Fruit fly (Drosophila melanogaster) whole organism, embryonic: Measurements from ENCODE around the gene Ca-Ma2d.

Source experiments
- Aef1 ChIP-seq: fragments of 200-800 bp; sonication (Bioruptor generic); IDR thresholded peaks from 3 replicates; pipeline ENCODE4 v1.3.6; 2022; ENCODE audit warnings: missing biosample characterization, missing genetic modification characterization
- Awh ChIP-seq: fragments of 200-800 bp; sonication (Bioruptor generic); IDR thresholded peaks from 2 replicates; pipeline ENCODE4, ENCODE4 v1.3.6; 2022; ENCODE audit warnings: missing biosample characterization, missing genetic modification characterization
- CG10147 ChIP-seq: fragments of 200-800 bp; sonication (Bioruptor generic); optimal IDR thresholded peaks from 2 replicates; lab custom pipeline; 2019; ENCODE audit warnings: missing biosample characterization, mild to moderate bottlenecking, missing genetic modification characterization, moderate library complexity
- CG10274 ChIP-seq: fragments of 200-800 bp; sonication (Bioruptor generic); optimal IDR thresholded peaks from 3 replicates; lab custom pipeline; 2017; ENCODE audit warnings: missing biosample characterization, mild to moderate bottlenecking, missing genetic modification characterization
- CG10321 ChIP-seq: fragments of 200-800 bp; sonication (Bioruptor generic); IDR thresholded peaks from 2 replicates; pipeline ENCODE4 v1.3.6; 2022; ENCODE audit warnings: missing biosample characterization, missing genetic modification characterization
- CG11085 ChIP-seq: fragments of 200-800 bp; sonication (Bioruptor generic); IDR thresholded peaks from 2 replicates; pipeline ENCODE4 v1.3.6; 2022; ENCODE audit warnings: missing biosample characterization, missing genetic modification characterization
- CG13296 ChIP-seq: fragments of 200-800 bp; sonication (Bioruptor generic); optimal IDR thresholded peaks from 3 replicates; lab custom pipeline; 2018; ENCODE audit warnings: missing biosample characterization, mild to moderate bottlenecking, missing genetic modification characterization
- CG13894 ChIP-seq: fragments of 200-800 bp; sonication (Bioruptor generic); optimal IDR thresholded peaks from 3 replicates; lab custom pipeline; 2018; ENCODE audit warnings: missing biosample characterization, mild to moderate bottlenecking, missing genetic modification characterization, moderate library complexity
- CG31224 ChIP-seq: fragments of 200-800 bp; sonication (Bioruptor generic); IDR thresholded peaks from 2 replicates; pipeline ENCODE4 v1.3.6; 2022; ENCODE audit warnings: missing biosample characterization, missing genetic modification characterization
- CG3838 ChIP-seq: fragments of 200-800 bp; sonication (Bioruptor generic); optimal IDR thresholded peaks from 3 replicates; lab custom pipeline; 2016; ENCODE audit warnings: missing biosample characterization, missing genetic modification characterization
- CG42726 ChIP-seq: fragments of 200-800 bp; sonication (Bioruptor generic); IDR thresholded peaks from 2 replicates; pipeline ENCODE4 v1.3.6; 2022; ENCODE audit warnings: missing biosample characterization, missing genetic modification characterization; ENCODE audit not compliant: partially characterized antibody
- CG4424 ChIP-seq: fragments of 200-800 bp; sonication (Bioruptor generic); optimal IDR thresholded peaks from 3 replicates; lab custom pipeline; 2016; ENCODE audit warnings: missing biosample characterization, missing genetic modification characterization
- CG5180 ChIP-seq: fragments of 200-800 bp; sonication (Bioruptor generic); optimal IDR thresholded peaks from 3 replicates; lab custom pipeline; 2017; ENCODE audit warnings: missing biosample characterization, missing genetic modification characterization, mild to moderate bottlenecking, moderate library complexity, missing genetic modification reagents
- CG6175 ChIP-seq: fragments of 200-800 bp; sonication (Bioruptor generic); IDR thresholded peaks from 3 replicates; pipeline ENCODE4 v1.3.6; 2022; ENCODE audit warnings: missing biosample characterization, missing genetic modification characterization
- CG6791 ChIP-seq: fragments of 200-800 bp; sonication (Bioruptor generic); IDR thresholded peaks from 3 replicates; pipeline ENCODE4 v1.3.6; 2022; ENCODE audit warnings: missing biosample characterization, missing genetic modification characterization; ENCODE audit not compliant: partially characterized antibody
- CG6854 ChIP-seq: fragments of 200-800 bp; sonication (Bioruptor generic); optimal IDR thresholded peaks from 3 replicates; lab custom pipeline; 2017; ENCODE audit warnings: missing biosample characterization, mild to moderate bottlenecking, missing genetic modification characterization
- CG7271 ChIP-seq: fragments of 200-800 bp; sonication (Bioruptor generic); optimal IDR thresholded peaks from 2 replicates; lab custom pipeline; 2018; ENCODE audit warnings: missing biosample characterization, mild to moderate bottlenecking, missing genetic modification characterization, moderate library complexity
- CG9727 ChIP-seq: fragments of 200-800 bp; sonication (Bioruptor generic); optimal IDR thresholded peaks from 3 replicates; lab custom pipeline; 2017; ENCODE audit warnings: missing biosample characterization, mild to moderate bottlenecking, missing genetic modification characterization
- D19A ChIP-seq: fragments of 200-800 bp; optimal IDR thresholded peaks from 3 replicates; lab custom pipeline; 2019; ENCODE audit warnings: missing biosample characterization, mild to moderate bottlenecking, missing genetic modification characterization, moderate library complexity
- Fer2 ChIP-seq: fragments of 200-800 bp; sonication (Bioruptor generic); optimal IDR thresholded peaks from 2 replicates; lab custom pipeline; 2018; ENCODE audit warnings: missing biosample characterization, mild to moderate bottlenecking, missing genetic modification characterization, moderate library complexity
- HmgZ ChIP-seq: fragments of 200-800 bp; sonication (Bioruptor generic); optimal IDR thresholded peaks from 2 replicates; lab custom pipeline; 2018; ENCODE audit warnings: missing biosample characterization, mild to moderate bottlenecking, missing genetic modification characterization
- Hsf ChIP-seq: fragments of 200-800 bp; sonication (Bioruptor generic); optimal IDR thresholded peaks from 3 replicates; lab custom pipeline; 2016; ENCODE audit warnings: missing biosample characterization, missing genetic modification characterization
- Med ChIP-seq: fragments of 200-800 bp; sonication (Bioruptor generic); peaks from one replicate; lab custom pipeline; 2016; ENCODE audit warnings: missing biosample characterization, missing genetic modification characterization, mild to moderate bottlenecking, inconsistent platforms, moderate library complexity
- PHDP ChIP-seq: fragments of 200-800 bp; sonication (Bioruptor generic); optimal IDR thresholded peaks from 3 replicates; lab custom pipeline; 2018; ENCODE audit warnings: missing biosample characterization, mild to moderate bottlenecking, missing genetic modification characterization, moderate library complexity
- Rx ChIP-seq: fragments of 200-800 bp; sonication (Bioruptor generic); IDR thresholded peaks from 2 replicates; pipeline ENCODE4 v1.3.6; 2022; ENCODE audit warnings: missing biosample characterization, missing genetic modification characterization
- Xbp1 ChIP-seq: fragments of 200-800 bp; sonication (Bioruptor generic); optimal IDR thresholded peaks from 3 replicates; lab custom pipeline; 2016; ENCODE audit warnings: missing biosample characterization, mild to moderate bottlenecking, missing genetic modification characterization
- amos ChIP-seq: fragments of 200-800 bp; sonication (Bioruptor generic); IDR thresholded peaks from 2 replicates; pipeline ENCODE4 v1.3.6; 2022; ENCODE audit warnings: missing biosample characterization, missing genetic modification characterization; ENCODE audit not compliant: partially characterized antibody
- ara ChIP-seq: fragments of 200-800 bp; sonication (Bioruptor generic); IDR thresholded peaks from 2 replicates; pipeline ENCODE4 v1.3.6; 2022; ENCODE audit warnings: missing biosample characterization, missing genetic modification characterization
- ash1 ChIP-seq: fragments of 200-800 bp; sonication (Bioruptor generic); optimal IDR thresholded peaks from 2 replicates; lab custom pipeline; 2018; ENCODE audit warnings: missing biosample characterization, mild to moderate bottlenecking, missing genetic modification characterization
- ato ChIP-seq: fragments of 200-800 bp; sonication (Bioruptor generic); IDR thresholded peaks from 2 replicates; pipeline ENCODE4 v1.3.6; 2022; ENCODE audit warnings: missing biosample characterization, missing genetic modification characterization; ENCODE audit not compliant: partially characterized antibody
- bcd ChIP-seq: fragments of 200-800 bp; sonication (Bioruptor generic); optimal IDR thresholded peaks from 2 replicates; lab custom pipeline; 2017; ENCODE audit warnings: missing biosample characterization, mild to moderate bottlenecking, missing genetic modification characterization
- br ChIP-seq: fragments of >200 bp; optimal IDR thresholded peaks from 2 replicates; lab custom pipeline; 2017
- btn ChIP-seq: fragments of 200-800 bp; sonication (Bioruptor generic); optimal IDR thresholded peaks from 2 replicates; lab custom pipeline; 2016; ENCODE audit warnings: missing biosample characterization, missing genetic modification characterization
- caup ChIP-seq: fragments of 200-800 bp; sonication (Bioruptor generic); optimal IDR thresholded peaks from 3 replicates; lab custom pipeline; 2017; ENCODE audit warnings: missing biosample characterization, mild to moderate bottlenecking, missing genetic modification characterization, moderate library complexity; ENCODE audit not compliant: severe bottlenecking
- crc ChIP-seq: fragments of 200-800 bp; sonication (Bioruptor generic); optimal IDR thresholded peaks from 2 replicates; lab custom pipeline; 2016; ENCODE audit warnings: missing biosample characterization, missing genetic modification characterization
- cwo ChIP-seq: fragments of 200-800 bp; sonication (Bioruptor generic); optimal IDR thresholded peaks from 3 replicates; lab custom pipeline; 2017; ENCODE audit warnings: missing biosample characterization, missing genetic modification characterization, mild to moderate bottlenecking, moderate library complexity, missing genetic modification reagents
- da ChIP-seq: fragments of 200-800 bp; sonication (Bioruptor generic); optimal IDR thresholded peaks from 2 replicates; lab custom pipeline; 2016; ENCODE audit warnings: missing biosample characterization, missing genetic modification characterization
- grau ChIP-seq: fragments of 200-800 bp; optimal IDR thresholded peaks from 3 replicates; lab custom pipeline; 2019; ENCODE audit warnings: missing biosample characterization, mild to moderate bottlenecking, missing genetic modification characterization, moderate library complexity
- gsb-n ChIP-seq: fragments of 200-800 bp; sonication (Bioruptor generic); optimal IDR thresholded peaks from 3 replicates; lab custom pipeline; 2018; ENCODE audit warnings: missing biosample characterization, mild to moderate bottlenecking, missing genetic modification characterization
- ken ChIP-seq: fragments of 200-800 bp; sonication (Bioruptor generic); IDR thresholded peaks from 3 replicates; pipeline ENCODE4 v1.3.6; 2022; ENCODE audit warnings: missing biosample characterization, missing genetic modification characterization
- knrl ChIP-seq: fragments of 200-800 bp; sonication (Bioruptor generic); IDR thresholded peaks from 3 replicates; pipeline ENCODE4 v1.3.6; 2022; ENCODE audit warnings: missing biosample characterization, missing genetic modification characterization; ENCODE audit not compliant: partially characterized antibody
- maf-S ChIP-seq: fragments of 200-800 bp; sonication (Bioruptor generic); optimal IDR thresholded peaks from 2 replicates; lab custom pipeline; 2016; ENCODE audit warnings: missing biosample characterization, missing genetic modification characterization
- mam ChIP-seq: fragments of 200-800 bp; sonication (Bioruptor generic); optimal IDR thresholded peaks from 3 replicates; lab custom pipeline; 2016; ENCODE audit warnings: missing biosample characterization, missing genetic modification characterization
- rib ChIP-seq: fragments of 200-800 bp; sonication (Bioruptor generic); IDR thresholded peaks from 2 replicates; pipeline ENCODE4 v1.3.6; 2022; ENCODE audit warnings: missing biosample characterization, missing genetic modification characterization
- shn ChIP-seq: fragments of 200-800 bp; sonication (Bioruptor generic); optimal IDR thresholded peaks from 3 replicates; lab custom pipeline; 2016; ENCODE audit warnings: missing biosample characterization, missing genetic modification characterization
- sob ChIP-seq: fragments of 200-800 bp; sonication (Bioruptor generic); IDR thresholded peaks from 2 replicates; pipeline ENCODE4 v1.3.6; 2022; ENCODE audit warnings: missing biosample characterization, missing genetic modification characterization
- stwl ChIP-seq: fragments of 200-800 bp; sonication (Bioruptor generic); optimal IDR thresholded peaks from 3 replicates; lab custom pipeline; 2018; ENCODE audit warnings: missing biosample characterization, mild to moderate bottlenecking, missing genetic modification characterization, moderate library complexity
- twi ChIP-seq: fragments of 200-800 bp; optimal IDR thresholded peaks from 2 replicates; lab custom pipeline; 2019; ENCODE audit warnings: missing biosample characterization, mild to moderate bottlenecking, missing genetic modification characterization, moderate library complexity
- wor ChIP-seq: fragments of 200-800 bp; sonication (Bioruptor generic); IDR thresholded peaks from 2 replicates; pipeline ENCODE4 v1.3.6; 2022; ENCODE audit warnings: missing biosample characterization, missing genetic modification characterization

The Ca-Ma2d gene

DNA sequence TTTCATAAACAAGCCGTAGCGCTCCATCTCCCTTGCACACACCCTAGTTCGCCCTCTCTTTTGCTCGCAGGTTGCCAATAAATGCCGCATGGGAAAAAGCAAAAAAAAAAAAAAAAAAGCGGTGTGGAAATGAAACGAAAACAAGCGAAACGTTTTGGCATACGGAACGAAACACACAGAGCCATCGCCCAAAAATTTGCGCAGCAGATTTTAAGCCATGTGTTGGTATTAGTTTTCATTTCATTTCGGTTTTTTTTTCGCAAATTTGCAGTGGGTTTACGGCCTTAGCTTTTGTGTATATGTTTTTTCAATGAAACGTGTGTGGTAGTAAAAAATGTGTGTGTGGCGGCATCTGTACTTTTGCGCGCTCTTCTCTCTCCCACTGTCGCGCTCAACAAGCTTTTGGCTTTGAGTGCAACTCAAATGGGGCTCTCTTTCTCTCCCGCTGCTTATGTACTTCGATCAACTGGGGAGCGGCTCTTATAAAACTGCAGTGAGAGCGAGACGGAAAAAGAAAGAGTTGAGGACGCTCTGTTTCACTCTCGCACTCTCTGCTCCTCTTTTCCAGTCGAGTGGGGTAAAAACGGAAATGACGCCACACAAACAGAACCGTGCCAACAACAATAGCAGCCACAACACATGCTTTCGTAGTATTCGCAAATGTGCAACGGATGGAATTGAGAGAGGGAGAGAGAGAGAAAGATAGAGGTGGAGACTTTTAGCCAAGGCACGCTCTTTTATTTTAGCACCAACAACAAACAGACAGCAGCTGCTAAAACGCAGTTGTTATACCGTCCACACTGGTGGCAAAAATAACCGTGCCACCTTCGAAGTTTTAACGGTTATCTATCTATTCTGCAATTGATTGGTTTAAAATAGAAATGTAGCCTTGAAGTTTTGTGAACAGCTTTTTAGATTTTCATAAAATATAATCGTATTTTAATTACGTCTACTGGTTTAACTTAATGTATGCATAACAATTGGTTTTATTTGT, 53.3 kb downstream of the Ca-Ma2d start (continued):
- TF ChIP-seq amos (no peak), rib (GFP tag; lab: Robert Waterston, UW) (no peak), CG11085 (GFP tag; lab: Robert Waterston, UW) (no peak), maf-S (GFP tag; lab: Kevin White, UChicago) (peak; percentile 8), HmgZ (tag; lab: Kevin White, UChicago) (no peak), Awh (GFP tag; lab: Robert Waterston, UW) (no peak), gsb-n (peak; percentile 19), CG10274 (no peak), CG42726 (GFP tag; lab: Robert Waterston, UW) (no peak), CG13894 (peak; percentile 60), mam (GFP tag; lab: Kevin White, UChicago) (peak; percentile 50), CG6175 (GFP tag; lab: Robert Waterston, UW) (no peak), caup (GFP tag; lab: Kevin White, UChicago) (peak; percentile 35), Hsf (peak; percentile 48), CG9727 (GFP tag; lab: Kevin White, UChicago) (peak; percentile 45), CG31224 (GFP tag; lab: Robert Waterston, UW) (no peak), br (lab: Kevin White, UChicago) (no peak), CG7271 (tag; lab: Kevin White, UChicago) (no peak), Xbp1 (peak; percentile 36), crc (GFP tag; lab: Kevin White, UChicago) (no peak), ash1 (GFP tag; lab: Kevin White, UChicago) (no peak), CG10147 (GFP tag; lab: Kevin White, UChicago) (peak; percentile 48), knrl (GFP tag; lab: Robert Waterston, UW) (no peak), cwo (peak; percentile 72), stwl (tag; lab: Kevin White, UChicago) (no peak), Med (peak; percentile 82), Aef1 (GFP tag; lab: Robert Waterston, UW) (no peak), CG3838 (GFP tag; lab: Kevin White, UChicago) (no peak), CG13296 (GFP tag; lab: Kevin White, UChicago) (peak; percentile 53), da (GFP tag; lab: Kevin White, UChicago) (no peak), CG10321 (no peak), shn (no peak), bcd (GFP tag; lab: Kevin White, UChicago) (peak; percentile 23), wor (no peak), CG4424 (peak; percentile 39), CG5180 (GFP tag; lab: Kevin White, UChicago) (peak; percentile 27), Rx (GFP tag; lab: Robert Waterston, UW) (no peak), CG6854 (peak; percentile 30), PHDP (tag; lab: Kevin White, UChicago) (peak; percentile 60), ato (GFP tag; lab: Robert Waterston, UW) (no peak), D19A (tag; lab: Kevin White, UChicago) (no peak), ken (GFP tag; lab: Robert Waterston, UW) (no peak), btn (GFP tag; lab: Kevin White, UChicago) (no peak), grau (peak; percentile 45), twi (tag; lab: Kevin White, UChicago) (peak; percentile 4), Fer2 (tag; lab: Kevin White, UChicago) (no peak), CG6791 (GFP tag; lab: Robert Waterston, UW) (no peak), ara (GFP tag; lab: Robert Waterston, UW) (no peak), sob (no peak)
